Worm (Caenorhabditis elegans) whole organism, early embryonic: ENCODE data around the gene drd-10.
"Not testable (repeated sequence)": the region's sequence is repeated elsewhere in the genome, so short reads cannot be mapped to it uniquely, and the experiment has no call there.

ENCODE experiments used
- B0310.2 ChIP-seq: sonication (generic microtip); optimal IDR thresholded peaks from 2 replicates; lab custom pipeline; 2016; ENCODE audit warnings: mild to moderate bottlenecking, missing genetic modification characterization, missing compliant biosample characterization
- F13C5.2 ChIP-seq: sonication (generic microtip); optimal IDR thresholded peaks from 2 replicates; lab custom pipeline; 2017; ENCODE audit warnings: mild to moderate bottlenecking, missing genetic modification characterization, inconsistent platforms, missing compliant biosample characterization
- aly-1 ChIP-seq: sonication (generic microtip); optimal IDR thresholded peaks from 2 replicates; lab custom pipeline; 2016; ENCODE audit warnings: missing genetic modification characterization, missing compliant biosample characterization
- ama-1 ChIP-seq: fragments of 150-350 bp; optimal IDR thresholded peaks from 2 replicates; lab custom pipeline; 2014
- ceh-13 ChIP-seq: fragments of 200-800 bp; sonication (Bioruptor generic); optimal IDR thresholded peaks from 2 replicates; lab custom pipeline; 2018; ENCODE audit warnings: mild to moderate bottlenecking, missing genetic modification characterization, missing compliant biosample characterization
- ceh-36 ChIP-seq: sonication (generic microtip); optimal IDR thresholded peaks from 2 replicates; lab custom pipeline; 2016; ENCODE audit warnings: missing genetic modification characterization, inconsistent platforms, missing compliant biosample characterization
- ets-7 ChIP-seq: sonication (generic microtip); optimal IDR thresholded peaks from 2 replicates; lab custom pipeline; 2016; ENCODE audit warnings: missing genotype, missing genetic modification characterization, missing compliant biosample characterization
- flt-1 ChIP-seq: fragments of 200-800 bp; sonication (Bioruptor generic); IDR thresholded peaks from 2 replicates; pipeline ENCODE4 v1.3.6; 2022; ENCODE audit warnings: missing genetic modification characterization, missing compliant biosample characterization
- hmbx-1 ChIP-seq: sonication (generic microtip); optimal IDR thresholded peaks from 2 replicates; lab custom pipeline; 2016; ENCODE audit warnings: mild to moderate bottlenecking, missing genetic modification characterization, missing compliant biosample characterization
- hmg-4 ChIP-seq: fragments of 200-800 bp; sonication (Bioruptor generic); optimal IDR thresholded peaks from 2 replicates; lab custom pipeline; 2018; ENCODE audit warnings: mild to moderate bottlenecking, missing genetic modification characterization, missing compliant biosample characterization
- hnd-1 ChIP-seq: sonication (generic microtip); optimal IDR thresholded peaks from 2 replicates; lab custom pipeline; 2016; ENCODE audit warnings: missing genetic modification characterization, missing compliant biosample characterization
- pes-1 ChIP-seq: fragments of 200-800 bp; sonication (Bioruptor generic); IDR thresholded peaks from 2 replicates; pipeline ENCODE4 v1.3.6; 2022; ENCODE audit warnings: missing genetic modification reagents, missing genetic modification characterization, missing compliant biosample characterization
- scrt-1 ChIP-seq: fragments of 200-800 bp; sonication (Bioruptor generic); IDR thresholded peaks from 2 replicates; pipeline ENCODE4 v1.3.6; 2022; ENCODE audit warnings: missing genetic modification characterization, missing compliant biosample characterization
- sea-1 ChIP-seq: fragments of 200-800 bp; sonication (Bioruptor generic); conservative IDR thresholded peaks from 2 replicates; pipeline ENCODE4 v1.3.6; 2022; ENCODE audit warnings: missing genetic modification characterization, missing compliant biosample characterization
- tbx-11 ChIP-seq: fragments of 200-800 bp; sonication (Bioruptor generic); IDR thresholded peaks from 2 replicates; pipeline ENCODE4 v1.3.6; 2022; ENCODE audit warnings: missing genetic modification characterization, missing compliant biosample characterization
- tbx-37 ChIP-seq: fragments of 200-800 bp; sonication (Bioruptor generic); conservative IDR thresholded peaks from 2 replicates; pipeline ENCODE4 v1.3.6; 2022; ENCODE audit warnings: missing genetic modification reagents, missing genetic modification characterization, missing compliant biosample characterization
- tra-4 ChIP-seq: sonication (generic microtip); optimal IDR thresholded peaks from 2 replicates; lab custom pipeline; 2017; ENCODE audit warnings: missing genetic modification characterization, missing compliant biosample characterization

Gene drd-10

DNA sequence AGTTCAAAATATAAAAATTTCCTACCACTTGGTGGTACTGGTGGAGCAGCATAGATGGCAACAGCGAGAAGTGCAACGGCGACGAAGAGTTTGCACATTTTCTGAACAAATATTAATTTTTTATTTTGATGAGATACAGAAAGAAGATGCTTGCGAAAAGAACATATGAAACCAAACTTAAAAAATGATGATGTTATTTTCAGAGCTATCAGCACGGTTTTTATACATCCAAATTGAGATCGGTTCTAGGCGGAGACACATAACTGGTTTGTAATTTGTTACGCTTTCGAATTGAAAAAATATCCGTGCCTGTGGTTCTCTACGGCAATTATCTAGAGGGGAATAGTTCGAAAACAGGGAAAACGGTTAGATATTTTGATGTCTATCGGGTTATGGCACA, 45.7 kb downstream of the drd-10 start, which contains the start of gene txt-17:
txt-17 (minus strand) TSS at position 101 of the 400 bp plus-strand sequence.
- TF ChIP-seq ama-1 (lab: Kevin White, UChicago) = no peak
- no peak for TF ChIP-seq tra-4 (tag; lab: Kevin White, UChicago)
- no peak for TF ChIP-seq hmbx-1 (tag; lab: Kevin White, UChicago)
- no peak for TF ChIP-seq ets-7
- TF ChIP-seq scrt-1 = no peak
- TF ChIP-seq ceh-36 (tag; lab: Kevin White, UChicago) = no peak
- no peak for TF ChIP-seq hmg-4 (GFP tag; lab: Kevin White, UChicago)
- no peak for TF ChIP-seq tbx-11 (GFP tag; lab: Robert Waterston, UW)
- no peak for TF ChIP-seq F13C5.2 (tag; lab: Kevin White, UChicago)
- TF ChIP-seq pes-1 (GFP tag; lab: Robert Waterston, UW) = no peak
- TF ChIP-seq aly-1 (tag; lab: Kevin White, UChicago) = no peak
- TF ChIP-seq hnd-1 (tag; lab: Kevin White, UChicago) = no peak
- no peak for TF ChIP-seq ceh-13
- TF ChIP-seq tbx-37 (GFP tag; lab: Robert Waterston, UW) = no peak
- no peak for TF ChIP-seq sea-1

DNA sequence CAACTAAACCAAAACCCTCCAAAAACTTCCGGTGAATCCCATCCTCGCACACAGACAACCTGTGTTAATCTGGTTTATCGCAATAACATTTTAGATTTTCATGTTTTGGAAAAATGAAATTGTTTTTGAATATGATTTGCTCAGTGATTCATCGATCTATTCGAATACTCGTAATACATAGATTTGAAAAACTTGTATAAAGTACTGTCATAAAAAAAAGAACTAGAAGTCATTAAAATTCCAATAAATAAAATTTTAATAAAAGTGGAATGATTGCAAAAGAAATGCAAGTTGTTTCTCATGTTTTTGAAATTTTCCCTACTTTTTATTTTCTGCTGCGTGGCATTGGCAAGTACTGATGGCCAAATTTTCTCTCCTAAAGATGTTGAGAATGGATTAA, 47.2 kb downstream of the drd-10 start, which contains the start of gene spig-8:
spig-8 (plus strand) TSS at position 301 of the 400 bp plus-strand sequence.
- no peak for TF ChIP-seq hmg-4 (GFP tag; lab: Kevin White, UChicago)
- TF ChIP-seq tbx-11 (GFP tag; lab: Robert Waterston, UW) = no peak
- TF ChIP-seq tbx-37 (GFP tag; lab: Robert Waterston, UW) = no peak
- TF ChIP-seq F13C5.2 (tag; lab: Kevin White, UChicago) = no peak
- no peak for TF ChIP-seq ceh-13
- no peak for TF ChIP-seq tra-4 (tag; lab: Kevin White, UChicago)
- no peak for TF ChIP-seq sea-1
- no peak for TF ChIP-seq pes-1 (GFP tag; lab: Robert Waterston, UW)
- TF ChIP-seq aly-1 (tag; lab: Kevin White, UChicago) = no peak
- TF ChIP-seq scrt-1 = no peak
- no peak for TF ChIP-seq flt-1
- TF ChIP-seq hmbx-1 (tag; lab: Kevin White, UChicago) = no peak
- no peak for TF ChIP-seq B0310.2 (tag; lab: Kevin White, UChicago)
- no peak for TF ChIP-seq ceh-36 (tag; lab: Kevin White, UChicago)

DNA sequence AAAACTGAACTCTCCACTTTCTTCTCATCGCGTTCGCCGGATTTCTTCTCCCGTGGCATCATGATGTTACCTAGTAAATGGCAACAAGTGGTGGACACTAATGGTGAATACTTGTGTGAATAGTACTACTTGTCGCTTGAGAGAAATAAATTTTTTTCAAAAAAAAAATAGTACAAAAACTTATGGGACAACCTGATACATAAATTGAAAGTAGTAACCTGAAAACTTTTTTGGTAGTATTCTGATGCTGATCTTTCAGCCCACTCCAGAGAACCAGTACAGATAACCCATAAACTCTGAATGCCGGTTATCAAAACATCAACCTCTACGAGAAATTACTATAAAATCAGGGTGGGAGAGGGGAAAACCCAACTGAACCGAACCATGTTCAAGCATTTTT, 50.4 kb downstream of the drd-10 start, which contains the start of gene Y57E12AL.2:
Y57E12AL.2 (plus strand) TSS at position 301 of the 400 bp plus-strand sequence.
- not testable (repeated sequence) for TF ChIP-seq scrt-1; ceh-36 (tag; lab: Kevin White, UChicago); B0310.2 (tag; lab: Kevin White, UChicago)
